Fruit fly (Drosophila melanogaster): ENCODE measurements around the gene Ir7e.

- TF ChIP-seq psq (optimal IDR thresholded peaks at IDR 0.05) (no peak), insv (optimal IDR thresholded peaks at IDR 0.05) (no peak)
Observed at dm6 chrX:7923063-7923462, 41.6 kb upstream of the Ir7e start.
